Fruit fly (Drosophila melanogaster): ENCODE results near the gene Lamtor5.

DNA sequence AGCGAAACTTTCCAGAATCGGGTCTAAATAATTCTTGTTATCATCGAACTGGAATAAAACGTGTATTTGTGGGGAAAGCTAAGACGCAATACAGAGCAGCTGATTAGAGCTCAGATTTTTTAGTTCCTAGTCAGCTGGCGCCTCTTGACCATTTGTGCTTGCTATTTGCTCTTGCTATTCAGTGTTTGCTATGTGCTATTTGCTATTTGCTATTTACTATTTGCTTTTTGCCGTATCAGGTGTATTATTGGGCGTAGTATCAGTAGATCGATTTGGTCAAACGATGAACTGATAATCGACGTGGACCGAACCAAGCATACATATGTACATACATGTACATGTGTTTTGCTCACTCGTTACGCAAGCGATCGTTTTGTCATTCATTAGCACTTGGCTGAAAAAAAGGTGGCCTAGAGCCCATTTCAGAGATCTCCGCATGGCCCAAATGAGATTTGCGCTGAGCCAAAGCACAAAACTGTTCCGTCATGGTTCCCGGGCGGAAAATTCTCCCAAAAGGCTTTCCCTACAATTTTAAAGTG is 13.3 kb downstream of the Lamtor5 start:
- TF ChIP-seq psq (optimal IDR thresholded peaks at IDR 0.05) (no peak), pan (optimal IDR thresholded peaks at IDR 0.05) (no peak), Dll (optimal IDR thresholded peaks at IDR 0.05) (no peak), usp (GFP tag; optimal IDR thresholded peaks at IDR 0.05) (no peak), EcR (GFP tag; optimal IDR thresholded peaks at IDR 0.05) (no peak)

All from whole organism.